Worm (Caenorhabditis elegans): ENCODE measurements around the gene rpl-32.

The rpl-32 gene

ce11 chrII:9057035-9057668 lies at the start of gene rpl-32:
Gene rpl-32, minus strand, starts transcription at chrII:9057085.
- TF ChIP-seq ztf-11 (tag; optimal IDR thresholded peaks at IDR 0.05) (no peak), ceh-9 (tag; optimal IDR thresholded peaks at IDR 0.05) (no peak), ztf-4 (tag; optimal IDR thresholded peaks at IDR 0.05) (no peak), nhr-76 (tag; optimal IDR thresholded peaks at IDR 0.05) (no peak), mdl-1 (tag; optimal IDR thresholded peaks at IDR 0.05) (no peak), aly-2 (tag; optimal IDR thresholded peaks at IDR 0.05) (no peak), ZK546.5 (tag; optimal IDR thresholded peaks at IDR 0.05) (no peak), fkh-2 (tag; optimal IDR thresholded peaks at IDR 0.05) (no peak), ama-1 (optimal IDR thresholded peaks at IDR 0.05) (peak; percentile 53), pqm-1 (tag; optimal IDR thresholded peaks at IDR 0.05) (peak; percentile 51), sea-2 (GFP tag; optimal IDR thresholded peaks at IDR 0.05) (no peak), elt-2 (tag; optimal IDR thresholded peaks at IDR 0.05) (peak; percentile 44), hmg-11 (tag; optimal IDR thresholded peaks at IDR 0.05) (peak; percentile 35), fkh-10 (GFP tag; optimal IDR thresholded peaks at IDR 0.05) (no peak), pha-4 (tag; optimal IDR thresholded peaks at IDR 0.05) (peak; percentile 94), unc-62 (GFP tag; optimal IDR thresholded peaks at IDR 0.05) (no peak), nhr-28 (tag; optimal IDR thresholded peaks at IDR 0.05) (no peak), eor-1 (tag; optimal IDR thresholded peaks at IDR 0.05) (no peak), unc-39 (tag; optimal IDR thresholded peaks at IDR 0.05) (no peak), nhr-25 (tag; optimal IDR thresholded peaks at IDR 0.05) (peak; percentile 89), ceh-28 (tag; optimal IDR thresholded peaks at IDR 0.05) (no peak), nhr-77 (tag; optimal IDR thresholded peaks at IDR 0.05) (no peak), R02D3.7 (tag; optimal IDR thresholded peaks at IDR 0.05) (peak; percentile 30), nhr-23 (tag; optimal IDR thresholded peaks at IDR 0.05) (peak; percentile 90), elt-3 (tag; optimal IDR thresholded peaks at IDR 0.05) (no peak), lin-39 (tag; optimal IDR thresholded peaks at IDR 0.05) (peak; percentile 87), mml-1 (tag; optimal IDR thresholded peaks at IDR 0.05) (no peak), lsy-12 (tag; optimal IDR thresholded peaks at IDR 0.05) (no peak), nfya-1 (tag; optimal IDR thresholded peaks at IDR 0.05; ENCODE audit: insufficient read depth) (peak; percentile 91), nhr-43 (tag; optimal IDR thresholded peaks at IDR 0.05; ENCODE audit: poor library complexity, severe bottlenecking) (peak; percentile 46), nhr-11 (tag; optimal IDR thresholded peaks at IDR 0.05) (peak; percentile 14), jun-1 (tag; optimal IDR thresholded peaks at IDR 0.05) (peak; percentile 71), snpc-4 (tag; optimal IDR thresholded peaks at IDR 0.05) (peak; percentile 65), ceh-82 (tag; optimal IDR thresholded peaks at IDR 0.05) (no peak), nhr-12 (tag; optimal IDR thresholded peaks at IDR 0.05) (no peak), tbx-2 (tag; optimal IDR thresholded peaks at IDR 0.05) (peak; percentile 10), ceh-16 (tag; optimal IDR thresholded peaks at IDR 0.05) (no peak), fos-1 (tag; optimal IDR thresholded peaks at IDR 0.05) (no peak), daf-12 (tag; optimal IDR thresholded peaks at IDR 0.05) (no peak), zag-1 (tag; optimal IDR thresholded peaks at IDR 0.05) (no peak), skn-1 (tag; optimal IDR thresholded peaks at IDR 0.05) (peak; percentile 16), lin-15B (tag; optimal IDR thresholded peaks at IDR 0.05) (peak; percentile 90), nhr-67 (tag; optimal IDR thresholded peaks at IDR 0.05) (no peak), elt-1 (tag; optimal IDR thresholded peaks at IDR 0.05) (no peak), egl-27 (tag; optimal IDR thresholded peaks at IDR 0.05) (no peak), egl-5 (tag; optimal IDR thresholded peaks at IDR 0.05) (peak; percentile 68), nhr-237 (tag; optimal IDR thresholded peaks at IDR 0.05) (no peak)
